Fruit fly (Drosophila melanogaster): ENCODE results near the gene SA1.

Gene SA1

dm6 chr2L:6967422-6968012 is 17.3 kb downstream of the SA1 start, which contains the start of gene Sumo (continued):
- TF ChIP-seq CG6683 (GFP tag; optimal IDR thresholded peaks at IDR 0.05) (no peak), CG9727 (GFP tag; optimal IDR thresholded peaks at IDR 0.05) (peak; percentile 30), D (optimal IDR thresholded peaks at IDR 0.05) (no peak), D (GFP tag; optimal IDR thresholded peaks at IDR 0.05) (no peak), mld (GFP tag; IDR thresholded peaks at IDR 0.05; ENCODE audit: partially characterized antibody) (peak; percentile 100), CG11695 (GFP tag; IDR thresholded peaks at IDR 0.05) (0 out of 3 replicates have a peak, but pooled peaks have one; percentile 21), fd96Cb (tag; optimal IDR thresholded peaks at IDR 0.05) (no peak), crol (GFP tag; IDR thresholded peaks at IDR 0.05) (no peak), org-1 (GFP tag; optimal IDR thresholded peaks at IDR 0.05) (no peak), CG32772 (GFP tag; IDR thresholded peaks at IDR 0.05) (no peak), twi (tag; optimal IDR thresholded peaks at IDR 0.05) (peak; percentile 1), lmd (GFP tag; IDR thresholded peaks at IDR 0.05) (no peak; the same call in 1 of the 2 replicates), Gsc (GFP tag; IDR thresholded peaks at IDR 0.05) (no peak), Doc2 (GFP tag; IDR thresholded peaks at IDR 0.05) (no peak), kay (GFP tag; optimal IDR thresholded peaks at IDR 0.05) (no peak), sna (GFP tag; IDR thresholded peaks at IDR 0.05; ENCODE audit: partially characterized antibody) (peak; percentile 85), Lpt (GFP tag; optimal IDR thresholded peaks at IDR 0.05) (no peak), Blimp-1 (GFP tag; optimal IDR thresholded peaks at IDR 0.05) (no peak), Oaz (GFP tag; IDR thresholded peaks at IDR 0.05) (no peak), CG7963 (GFP tag; IDR thresholded peaks at IDR 0.05; ENCODE audit: partially characterized antibody) (peak; percentile 100), CG2889 (GFP tag; IDR thresholded peaks at IDR 0.05) (no peak), sens (GFP tag) (no peak), Xrp1 (GFP tag; IDR thresholded peaks at IDR 0.05) (no peak), CG4404 (GFP tag; IDR thresholded peaks at IDR 0.05) (no peak), btn (GFP tag; optimal IDR thresholded peaks at IDR 0.05) (no peak), vfl (GFP tag; optimal IDR thresholded peaks at IDR 0.05) (no peak), ewg (GFP tag; optimal IDR thresholded peaks at IDR 0.05) (no peak), Nf-YC (tag; optimal IDR thresholded peaks at IDR 0.05) (peak; percentile 31)

- TF ChIP-seq CG30020 (tag; optimal IDR thresholded peaks at IDR 0.05): peak; percentile 6
- peak; percentile 79 for TF ChIP-seq CG2129 (GFP tag; IDR thresholded peaks at IDR 0.05; ENCODE audit: partially characterized antibody)
- TF ChIP-seq dan (GFP tag; IDR thresholded peaks at IDR 0.05): no peak
- TF ChIP-seq luna (GFP tag; optimal IDR thresholded peaks at IDR 0.05): peak; percentile 10
- TF ChIP-seq danr (GFP tag; IDR thresholded peaks at IDR 0.05): no peak
- peak; percentile 56 for TF ChIP-seq Antp (GFP tag; optimal IDR thresholded peaks at IDR 0.05)
- TF ChIP-seq Sox102F (GFP tag; optimal IDR thresholded peaks at IDR 0.05): no peak
- TF ChIP-seq sob (GFP tag; IDR thresholded peaks at IDR 0.05): no peak; the same call in 1 of the 2 replicates
- no peak for TF ChIP-seq Sin3A (optimal IDR thresholded peaks at IDR 0.05)
- TF ChIP-seq mirr (GFP tag; optimal IDR thresholded peaks at IDR 0.05): no peak
- no peak for TF ChIP-seq Trl (optimal IDR thresholded peaks at IDR 0.05)
- peak; percentile 29 for TF ChIP-seq Trl (GFP tag; optimal IDR thresholded peaks at IDR 0.05)
- TF ChIP-seq wek (GFP tag; optimal IDR thresholded peaks at IDR 0.05): peak; percentile 26
- TF ChIP-seq CG3838 (GFP tag; optimal IDR thresholded peaks at IDR 0.05): no peak
- TF ChIP-seq Lim3 (GFP tag; IDR thresholded peaks at IDR 0.05): no peak
- TF ChIP-seq Dip3 (GFP tag; optimal IDR thresholded peaks at IDR 0.05): no peak
- TF ChIP-seq gsb-n (tag; optimal IDR thresholded peaks at IDR 0.05): peak; percentile 15
- no peak for TF ChIP-seq stc (GFP tag; IDR thresholded peaks at IDR 0.05)
- peak; percentile 55 for TF ChIP-seq en (GFP tag; optimal IDR thresholded peaks at IDR 0.05)
- peak; percentile 64 for TF ChIP-seq CG34224 (GFP tag; IDR thresholded peaks at IDR 0.05; ENCODE audit: partially characterized antibody)
- TF ChIP-seq wdn (GFP tag; IDR thresholded peaks at IDR 0.05): 0 out of 2 replicates have a peak, but pooled peaks have one; percentile 44
- TF ChIP-seq stwl (tag; optimal IDR thresholded peaks at IDR 0.05): peak; percentile 14
- TF ChIP-seq CG2116 (GFP tag; optimal IDR thresholded peaks at IDR 0.05): peak; percentile 92
- peak; percentile 23 for TF ChIP-seq Atf3 (GFP tag; optimal IDR thresholded peaks at IDR 0.05)
- peak; percentile 57 for TF ChIP-seq bab2 (GFP tag; optimal IDR thresholded peaks at IDR 0.05)
These were observed 17.8 kb downstream of the SA1 start for dm6 chr2L:6968013-6968517.

All from whole organism, embryonic.